1 worm cellular context compared by ENCODE assay signal in the genomic region with DNA sequence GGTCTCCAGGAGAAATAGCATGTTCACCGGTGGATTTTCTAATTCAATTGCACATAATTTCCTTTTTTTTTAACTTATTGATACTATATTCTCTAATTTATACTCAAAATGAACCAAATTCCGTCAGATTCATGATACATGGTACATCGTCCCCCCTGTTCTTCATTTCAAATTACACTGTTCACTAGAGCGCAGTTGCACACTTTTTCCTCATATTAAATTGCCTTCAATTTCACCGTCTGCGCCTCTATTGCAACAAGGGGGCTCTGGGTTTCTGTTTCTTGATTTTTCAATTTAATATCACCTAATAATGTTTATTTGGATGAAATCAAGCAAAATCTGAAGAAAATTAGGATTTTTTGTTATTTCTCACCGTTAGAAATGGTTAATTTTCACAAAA.
TF ChIP-seq lines count a peak whose summit lies in the region.

No protein-coding gene starts in this region.

TF ChIP-seq in whole organism, L1 larva, 84 proteins besides CTCF, POLR2A, EP300 and RAD21 (continued from another document):
- TF ChIP-seq ceh-88 (GFP tag; IDR thresholded peaks at IDR 0.05; lab: Robert Waterston, UW) = no peak
- peak; percentile 53 for TF ChIP-seq lin-13 (GFP tag; optimal IDR thresholded peaks at IDR 0.05; lab: Kevin White, UChicago)
- peak; percentile 15 for TF ChIP-seq unc-86 (tag; optimal IDR thresholded peaks at IDR 0.05; lab: Kevin White, UChicago)
